Worm (Caenorhabditis elegans) whole organism, mixed stage, embryonic: ENCODE results near the gene ctl-2.
"Not testable (repeated sequence)": the region's sequence is repeated elsewhere in the genome, so short reads cannot be mapped to it uniquely, and the experiment has no call there.

Experiments
- blmp-1 ChIP-seq: fragments of 150-350 bp; optimal IDR thresholded peaks from 2 replicates; lab custom pipeline; 2014; ENCODE audit warnings: missing biosample characterization, missing genetic modification characterization
- ceh-43 ChIP-seq: fragments of 200-800 bp; sonication (Bioruptor generic); optimal IDR thresholded peaks from 2 replicates; lab custom pipeline; 2018; ENCODE audit warnings: mild to moderate bottlenecking, missing genetic modification characterization, moderate library complexity, missing compliant biosample characterization
- nhr-237 ChIP-seq: fragments of 150-350 bp; optimal IDR thresholded peaks from 2 replicates; lab custom pipeline; 2014; ENCODE audit warnings: missing biosample characterization, missing genetic modification characterization
- tbx-8 ChIP-seq: fragments of 200-800 bp; sonication (Bioruptor generic); optimal IDR thresholded peaks from 2 replicates; lab custom pipeline; 2018; ENCODE audit warnings: mild to moderate bottlenecking, missing genetic modification characterization, moderate library complexity, missing compliant biosample characterization
- unc-39 ChIP-seq: fragments of 150-350 bp; optimal IDR thresholded peaks from 2 replicates; lab custom pipeline; 2014; ENCODE audit warnings: missing biosample characterization, missing genetic modification characterization
- unc-62 ChIP-seq: fragments of 150-350 bp; optimal IDR thresholded peaks from 2 replicates; lab custom pipeline; 2014; ENCODE audit warnings: missing biosample characterization, missing genetic modification reagents, missing genetic modification characterization
- ztf-11 ChIP-seq: fragments of 150-350 bp; optimal IDR thresholded peaks from 2 replicates; lab custom pipeline; 2014; ENCODE audit warnings: missing biosample characterization, missing genetic modification characterization

- TF ChIP-seq tbx-8 (GFP tag; lab: Kevin White, UChicago); unc-39; ceh-43 (GFP tag; lab: Kevin White, UChicago); nhr-237 (tag; lab: Kevin White, UChicago); unc-62 (GFP tag; lab: Kevin White, UChicago); blmp-1; ztf-11: not testable (repeated sequence)
Measured at ce11 chrII:14301927-14302326, at the start of gene ctl-2.
